Worm (Caenorhabditis elegans): ENCODE measurements around the gene pac-1.

pac-1 gene

ce11 chrIII:8521654-8522392 lies 27.0 kb downstream of the pac-1 start:
- TF ChIP-seq Y67H2A.10 (GFP tag; conservative IDR thresholded peaks at IDR 0.05) (no peak), unc-62 (GFP tag; optimal IDR thresholded peaks at IDR 0.05) (no peak), snpc-1.1 (tag; optimal IDR thresholded peaks at IDR 0.05; ENCODE audit: insufficient read depth) (no peak), him-1 (tag; optimal IDR thresholded peaks at IDR 0.05) (no peak), madf-6 (GFP tag; IDR thresholded peaks at IDR 0.05) (no peak)

ce11 chrIII:8524773-8525172 lies 30.0 kb downstream of the pac-1 start, which contains the start of gene idpp-15:
TSS of gene idpp-15 (plus strand) at chrIII:8525073.
- no peak for TF ChIP-seq gei-17 (GFP tag; optimal IDR thresholded peaks at IDR 0.05)
- TF ChIP-seq dpl-1 (GFP tag; optimal IDR thresholded peaks at IDR 0.05): no peak
- no peak for TF ChIP-seq C06A6.2 (GFP tag; conservative IDR thresholded peaks at IDR 0.05)
- no peak for TF ChIP-seq F57C9.4 (tag; optimal IDR thresholded peaks at IDR 0.05)
- TF ChIP-seq ztf-18 (tag; optimal IDR thresholded peaks at IDR 0.05): no peak

- TF ChIP-seq C17E4.6 (GFP tag; IDR thresholded peaks at IDR 0.05) (no peak), lin-26 (GFP tag; IDR thresholded peaks at IDR 0.05) (no peak), lin-40 (tag; optimal IDR thresholded peaks at IDR 0.05) (no peak), hlh-26 (GFP tag; conservative IDR thresholded peaks at IDR 0.05) (no peak), xnd-1 (tag; optimal IDR thresholded peaks at IDR 0.05) (no peak), dpff-1 (tag; optimal IDR thresholded peaks at IDR 0.05) (no peak), B0019.2 (GFP tag; conservative IDR thresholded peaks at IDR 0.05) (no peak), D2030.7 (GFP tag; IDR thresholded peaks at IDR 0.05) (no peak), lag-1 (GFP tag; IDR thresholded peaks at IDR 0.05) (no peak), nhr-120 (GFP tag; IDR thresholded peaks at IDR 0.05) (no peak), ccch-3 (GFP tag; optimal IDR thresholded peaks at IDR 0.05) (no peak), cebp-1 (GFP tag; IDR thresholded peaks at IDR 0.05) (peak; percentile 93), cebp-1 (tag; optimal IDR thresholded peaks at IDR 0.05) (peak; percentile 99), nhr-80 (tag; optimal IDR thresholded peaks at IDR 0.05) (no peak), attf-5 (GFP tag; optimal IDR thresholded peaks at IDR 0.05) (peak; percentile 37), ceh-27 (GFP tag; optimal IDR thresholded peaks at IDR 0.05) (peak; percentile 14), hmg-20 (GFP tag; IDR thresholded peaks at IDR 0.05) (no peak), him-1 (tag; optimal IDR thresholded peaks at IDR 0.05) (no peak), T26A5.8 (tag; optimal IDR thresholded peaks at IDR 0.05) (no peak), dox-1 (GFP tag; IDR thresholded peaks at IDR 0.05) (no peak), F39B2.1 (GFP tag; IDR thresholded peaks at IDR 0.05) (no peak), gei-17 (GFP tag; optimal IDR thresholded peaks at IDR 0.05) (no peak), nfyb-1 (GFP tag; IDR thresholded peaks at IDR 0.05) (peak; percentile 98), hsf-1 (GFP tag; IDR thresholded peaks at IDR 0.05) (peak; percentile 70; the same call in 1 of the 2 replicates), ceh-91 (GFP tag; IDR thresholded peaks at IDR 0.05) (no peak), cebp-2 (GFP tag; IDR thresholded peaks at IDR 0.05) (no peak), lsy-27 (tag; optimal IDR thresholded peaks at IDR 0.05; ENCODE audit: borderline replicate concordance, insufficient read depth) (no peak), unc-62 (GFP tag; optimal IDR thresholded peaks at IDR 0.05) (no peak), ceh-58 (GFP tag; IDR thresholded peaks at IDR 0.05) (no peak)
Measured at ce11 chrIII:8529002-8529401, 34.2 kb downstream of the pac-1 start.

Measured in whole organism, young adult.